Fruit fly (Drosophila melanogaster) whole organism, prepupa: ENCODE results near the gene meep.

Experiments
- Blimp-1 ChIP-seq: fragments of 200-800 bp; sonication (Bioruptor generic); optimal IDR thresholded peaks from 3 replicates; lab custom pipeline; 2017; ENCODE audit warnings: missing biosample characterization, missing genetic modification characterization, mild to moderate bottlenecking, moderate library complexity, missing genetic modification reagents
- CG11294 ChIP-seq: fragments of 200-800 bp; sonication (Bioruptor generic); IDR thresholded peaks from 2 replicates; pipeline ENCODE4 v1.3.6; 2022; ENCODE audit warnings: missing biosample characterization, missing genetic modification characterization
- CG6854 ChIP-seq: fragments of 200-800 bp; sonication (Bioruptor generic); optimal IDR thresholded peaks from 2 replicates; lab custom pipeline; 2017; ENCODE audit warnings: missing biosample characterization, mild to moderate bottlenecking, missing genetic modification characterization
- CG7368 ChIP-seq: fragments of 200-800 bp; sonication (Bioruptor generic); optimal IDR thresholded peaks from 3 replicates; lab custom pipeline; 2016; ENCODE audit warnings: missing biosample characterization, missing genetic modification characterization
- Lpt ChIP-seq: fragments of 200-800 bp; sonication (Bioruptor generic); optimal IDR thresholded peaks from 3 replicates; lab custom pipeline; 2016; ENCODE audit warnings: missing biosample characterization, missing genetic modification characterization
- Met ChIP-seq: fragments of 200-800 bp; sonication (Bioruptor generic); optimal IDR thresholded peaks from 3 replicates; lab custom pipeline; 2016; ENCODE audit warnings: missing biosample characterization, missing genetic modification characterization
- OdsH ChIP-seq: fragments of 200-800 bp; sonication (Bioruptor generic); optimal IDR thresholded peaks from 3 replicates; lab custom pipeline; 2016; ENCODE audit warnings: missing biosample characterization, missing genetic modification characterization
- lz ChIP-seq: fragments of 200-800 bp; sonication (Bioruptor generic); optimal IDR thresholded peaks from 3 replicates; lab custom pipeline; 2016; ENCODE audit warnings: missing biosample characterization, missing genetic modification characterization

dm6 chr3L:1251712-1252111 is 48.9 kb upstream of the meep start, which contains the start of the genes CG9130 and CG9133:
- TF ChIP-seq CG11294 (GFP tag; lab: Robert Waterston, UW) (no peak), CG7368 (GFP tag; lab: Kevin White, UChicago) (no peak), CG6854 (GFP tag; lab: Kevin White, UChicago) (no peak), Met (no peak), Lpt (GFP tag; lab: Kevin White, UChicago) (no peak), OdsH (GFP tag; lab: Kevin White, UChicago) (no peak), Blimp-1 (GFP tag; lab: Kevin White, UChicago) (no peak), lz (GFP tag; lab: Kevin White, UChicago) (no peak)
